Worm (Caenorhabditis elegans) whole organism, L1 larva: Measurements from ENCODE around the gene Y69A2AR.46.

ENCODE experiments used
- C16A3.4 ChIP-seq: fragments of 150-350 bp; optimal IDR thresholded peaks from 2 replicates; lab custom pipeline; 2014; ENCODE audit warnings: missing biosample characterization, missing genetic modification characterization
- C34B4.2 ChIP-seq: sonication (generic microtip); optimal IDR thresholded peaks from 2 replicates; lab custom pipeline; 2017; ENCODE audit warnings: mild to moderate bottlenecking, missing genetic modification characterization, missing compliant biosample characterization
- alr-1 ChIP-seq: fragments of 200-800 bp; sonication (Bioruptor generic); optimal IDR thresholded peaks from 2 replicates; lab custom pipeline; 2018; ENCODE audit warnings: borderline replicate concordance, mild to moderate bottlenecking, missing genetic modification characterization, missing compliant biosample characterization
- ama-1 ChIP-seq: fragments of 150-350 bp; optimal IDR thresholded peaks from 2 replicates; lab custom pipeline; 2014
- ceh-8 ChIP-seq: fragments of 200-800 bp; sonication (Bioruptor generic); optimal IDR thresholded peaks from 2 replicates; lab custom pipeline; 2018; ENCODE audit warnings: mild to moderate bottlenecking, missing genetic modification characterization, moderate library complexity, missing compliant biosample characterization
- ceh-88 ChIP-seq: fragments of 200-800 bp; sonication (Bioruptor generic); IDR thresholded peaks from 2 replicates; pipeline ENCODE4 v1.3.6; 2022; ENCODE audit warnings: missing genetic modification characterization, missing compliant biosample characterization
- ceh-90 ChIP-seq: sonication (generic microtip); optimal IDR thresholded peaks from 2 replicates; lab custom pipeline; 2016; ENCODE audit warnings: missing genetic modification characterization, missing compliant biosample characterization
- dsc-1 ChIP-seq: sonication (generic microtip); optimal IDR thresholded peaks from 2 replicates; lab custom pipeline; 2016; ENCODE audit warnings: mild to moderate bottlenecking, missing genetic modification characterization, missing compliant biosample characterization
- efl-1 ChIP-seq, 4 experiments: fragments of 150-350 bp; optimal IDR thresholded peaks in 3 of 4; peaks in 1 of 4; 1 replicate in 1 of 4; 2 replicates in 3 of 4; lab custom pipeline; 2014; ENCODE audit warnings: missing biosample characterization in 2 of 4, missing genetic modification characterization in 2 of 4, missing genetic modification reagents in 2 of 4
- efl-3 ChIP-seq: fragments of 200-800 bp; sonication (Bioruptor generic); optimal IDR thresholded peaks from 2 replicates; lab custom pipeline; 2018; ENCODE audit warnings: mild to moderate bottlenecking, missing genetic modification characterization, missing compliant biosample characterization
- elt-2 ChIP-seq: sonication (generic microtip); optimal IDR thresholded peaks from 2 replicates; lab custom pipeline; 2016; ENCODE audit warnings: missing genetic modification characterization, mild to moderate bottlenecking, inconsistent platforms, missing compliant biosample characterization, missing genetic modification reagents
- ets-5 ChIP-seq: fragments of 200-800 bp; sonication (Bioruptor generic); IDR thresholded peaks from 2 replicates; pipeline ENCODE4 v1.3.6; 2022; ENCODE audit warnings: missing genetic modification characterization, missing compliant biosample characterization
- fkh-10 ChIP-seq: sonication (generic microtip); optimal IDR thresholded peaks from 2 replicates; lab custom pipeline; 2017; ENCODE audit warnings: missing biosample characterization, missing genetic modification reagents, missing genetic modification characterization
- fos-1 ChIP-seq: fragments of 150-350 bp; optimal IDR thresholded peaks from 2 replicates; lab custom pipeline; 2014; ENCODE audit warnings: missing biosample characterization, missing genetic modification characterization
- grh-1 ChIP-seq: fragments of 200-800 bp; sonication (Bioruptor generic); IDR thresholded peaks from 2 replicates; pipeline ENCODE4 v1.3.6; 2022; ENCODE audit warnings: missing genetic modification reagents, missing genetic modification characterization, missing compliant biosample characterization
- hlh-4 ChIP-seq: sonication (generic microtip); optimal IDR thresholded peaks from 2 replicates; lab custom pipeline; 2016; ENCODE audit warnings: mild to moderate bottlenecking, missing genetic modification characterization, missing compliant biosample characterization
- irx-1 ChIP-seq: sonication (generic microtip); optimal IDR thresholded peaks from 2 replicates; lab custom pipeline; 2016; ENCODE audit warnings: missing genetic modification characterization, missing compliant biosample characterization
- lin-13 ChIP-seq: fragments of 150-350 bp; optimal IDR thresholded peaks from 2 replicates; lab custom pipeline; 2014; ENCODE audit warnings: missing biosample characterization, missing genetic modification reagents, missing genetic modification characterization
- lin-39 ChIP-seq: fragments of 150-350 bp; optimal IDR thresholded peaks from 2 replicates; lab custom pipeline; 2014; ENCODE audit warnings: missing biosample characterization, missing genetic modification reagents, missing genetic modification characterization
- mdl-1 ChIP-seq, 2 experiments: fragments of 150-350 bp; optimal IDR thresholded peaks; 2 replicates each; lab custom pipeline; 2014 to 2017; ENCODE audit warnings: missing biosample characterization in 2 of 2, missing genetic modification characterization in 2 of 2, inconsistent platforms in 1 of 2
- nhr-12 ChIP-seq: sonication (generic microtip); optimal IDR thresholded peaks from 2 replicates; lab custom pipeline; 2017; ENCODE audit warnings: missing biosample characterization, missing genetic modification characterization
- nhr-19 ChIP-seq: fragments of 200-800 bp; sonication (Bioruptor generic); conservative IDR thresholded peaks from 2 replicates; pipeline ENCODE4 v1.3.6; 2022; ENCODE audit warnings: missing genetic modification characterization, missing compliant biosample characterization
- nhr-20 ChIP-seq: sonication (generic microtip); optimal IDR thresholded peaks from 2 replicates; lab custom pipeline; 2016; ENCODE audit warnings: mild to moderate bottlenecking, missing genetic modification characterization, missing compliant biosample characterization
- nhr-237 ChIP-seq: fragments of 150-350 bp; optimal IDR thresholded peaks from 2 replicates; lab custom pipeline; 2014; ENCODE audit warnings: missing biosample characterization, missing genetic modification characterization
- nhr-47 ChIP-seq: sonication (generic microtip); optimal IDR thresholded peaks from 2 replicates; lab custom pipeline; 2016; ENCODE audit warnings: mild to moderate bottlenecking, missing genetic modification characterization, moderate library complexity, missing compliant biosample characterization
- nhr-71 ChIP-seq: sonication (generic microtip); optimal IDR thresholded peaks from 2 replicates; lab custom pipeline; 2016; ENCODE audit warnings: mild to moderate bottlenecking, missing genetic modification characterization, moderate library complexity, missing compliant biosample characterization
- nhr-76 ChIP-seq: sonication (generic microtip); optimal IDR thresholded peaks from 2 replicates; lab custom pipeline; 2017; ENCODE audit warnings: missing biosample characterization, missing genetic modification characterization
- nhr-84 ChIP-seq: sonication (generic microtip); optimal IDR thresholded peaks from 2 replicates; lab custom pipeline; 2017; ENCODE audit warnings: missing biosample characterization, missing genetic modification characterization
- nhr-85 ChIP-seq: sonication (generic microtip); peaks from one replicate; lab custom pipeline; 2016; ENCODE audit warnings: missing genetic modification characterization, inconsistent platforms, missing compliant biosample characterization
- pax-3 ChIP-seq: fragments of 200-800 bp; sonication (Bioruptor generic); optimal IDR thresholded peaks from 2 replicates; lab custom pipeline; 2018; ENCODE audit warnings: mild to moderate bottlenecking, missing genetic modification characterization, moderate library complexity, missing compliant biosample characterization
- snpc-4 ChIP-seq: fragments of 150-350 bp; optimal IDR thresholded peaks from 2 replicates; lab custom pipeline; 2014; ENCODE audit warnings: missing biosample characterization, missing genetic modification characterization
- swsn-7 ChIP-seq: sonication (generic microtip); optimal IDR thresholded peaks from 2 replicates; lab custom pipeline; 2016; ENCODE audit warnings: missing genetic modification characterization, missing compliant biosample characterization
- unc-30 ChIP-seq: sonication (generic microtip); optimal IDR thresholded peaks from 2 replicates; lab custom pipeline; 2017; ENCODE audit warnings: missing biosample characterization, missing genetic modification characterization
- unc-86 ChIP-seq: sonication (generic microtip); optimal IDR thresholded peaks from 2 replicates; lab custom pipeline; 2016; ENCODE audit warnings: missing genetic modification characterization, missing compliant biosample characterization
- vab-15 ChIP-seq: sonication (generic microtip); optimal IDR thresholded peaks from 2 replicates; lab custom pipeline; 2017; ENCODE audit warnings: missing genotype, mild to moderate bottlenecking, missing genetic modification characterization, missing compliant biosample characterization
- xbp-1 ChIP-seq: sonication (generic microtip); optimal IDR thresholded peaks from 2 replicates; lab custom pipeline; 2016; ENCODE audit warnings: missing genetic modification characterization, missing compliant biosample characterization

Y69A2AR.46 gene

DNA sequence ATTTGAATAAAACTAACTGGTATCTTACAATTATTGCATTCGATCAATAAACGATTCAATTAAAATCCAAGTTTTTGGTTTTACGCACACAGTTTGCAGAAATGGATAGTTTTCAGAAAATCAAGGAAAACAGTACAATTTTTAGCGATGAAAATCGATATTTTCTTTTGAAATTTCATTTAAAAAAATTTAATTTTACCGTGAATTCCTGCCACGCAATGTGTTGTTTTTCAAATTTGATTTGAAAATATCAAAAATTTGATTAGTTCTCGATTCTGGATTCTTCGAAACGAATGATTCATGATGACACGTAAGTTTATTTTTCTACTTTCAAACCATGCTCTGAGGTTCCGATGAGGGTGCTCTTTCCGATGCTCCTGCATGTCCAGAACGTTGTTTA lies 613 bp downstream of the Y69A2AR.46 start, which contains the start of gene Y69A2AR.50:
TSS of gene Y69A2AR.50 (plus strand) at position 301 of the 400 bp plus-strand sequence.
- no peak for TF ChIP-seq fkh-10 (GFP tag; lab: Kevin White, UChicago)
- TF ChIP-seq snpc-4, result no peak
- TF ChIP-seq C16A3.4, result no peak
- no peak for TF ChIP-seq efl-1 (optimal IDR thresholded peaks at IDR 0.05; lab: Kevin White, UChicago)
- no peak for TF ChIP-seq efl-1 (GFP tag; optimal IDR thresholded peaks at IDR 0.05 in 1 of 2; lab: Kevin White, UChicago)
- no peak for TF ChIP-seq unc-30 (tag; lab: Kevin White, UChicago)
- no peak for TF ChIP-seq nhr-85
- no peak for TF ChIP-seq nhr-237
- TF ChIP-seq lin-13 (GFP tag; lab: Kevin White, UChicago), result no peak
- no peak for TF ChIP-seq efl-3 (GFP tag; lab: Kevin White, UChicago)
- TF ChIP-seq nhr-71 (tag; lab: Kevin White, UChicago), result no peak
- no peak for TF ChIP-seq mdl-1 (tag; optimal IDR thresholded peaks at IDR 0.05; lab: Kevin White, UChicago)
- TF ChIP-seq grh-1, result no peak
- TF ChIP-seq nhr-19, result no peak
- TF ChIP-seq ceh-8 (GFP tag; lab: Kevin White, UChicago), result no peak
- TF ChIP-seq pax-3 (tag; lab: Kevin White, UChicago), result no peak
- no peak for TF ChIP-seq swsn-7 (tag; lab: Kevin White, UChicago)
- TF ChIP-seq alr-1 (tag; lab: Kevin White, UChicago), result no peak
- TF ChIP-seq, all 84 proteins: peak for 0

DNA sequence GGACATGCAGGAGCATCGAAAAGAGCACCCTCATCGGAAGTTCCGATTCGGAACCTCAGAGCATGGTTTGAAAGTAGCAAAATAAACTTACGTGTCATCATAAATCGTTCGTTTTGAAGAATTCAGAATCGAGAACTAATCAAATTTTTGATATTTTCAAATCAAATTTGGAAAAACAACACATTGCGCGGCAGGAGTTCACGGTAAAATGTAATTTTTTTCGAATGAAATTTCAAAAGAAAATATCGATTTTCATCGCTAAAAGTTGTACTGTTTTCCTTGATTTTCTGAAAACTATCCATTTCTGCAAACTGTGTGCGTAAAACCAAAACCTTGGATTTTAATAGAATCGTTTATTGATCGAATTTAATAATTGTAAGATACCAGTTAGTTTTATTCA lies 2.5 kb downstream of the Y69A2AR.46 start, which contains the start of gene Y69A2AR.24:
TSS of gene Y69A2AR.24 (minus strand) at position 101 of the 400 bp plus-strand sequence.
- TF ChIP-seq nhr-84 (tag; lab: Kevin White, UChicago) (no peak), vab-15 (no peak), elt-2 (tag; lab: Kevin White, UChicago) (no peak), ama-1 (no peak), C34B4.2 (tag; lab: Kevin White, UChicago) (no peak), unc-30 (tag; lab: Kevin White, UChicago) (no peak), hlh-4 (tag; lab: Kevin White, UChicago) (no peak)

DNA sequence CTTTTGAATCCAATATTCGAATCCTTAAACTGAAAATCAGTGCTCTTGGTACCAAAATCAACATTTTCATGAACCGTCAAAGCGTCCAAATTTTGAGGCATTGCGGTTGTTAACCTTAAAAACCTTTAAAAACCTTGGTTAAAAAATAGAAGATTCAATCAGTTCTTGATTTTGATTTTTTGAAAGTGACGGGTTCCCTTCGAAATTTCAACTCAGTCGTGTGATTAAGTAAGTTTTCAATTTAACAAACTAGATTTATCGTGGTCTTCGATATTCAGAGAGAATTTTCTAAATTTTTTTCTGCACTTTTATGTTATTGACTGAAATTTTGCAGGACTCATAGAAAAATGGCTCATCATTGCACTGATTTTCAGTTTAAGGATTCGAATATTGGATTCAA lies 6.8 kb downstream of the Y69A2AR.46 start, which contains the start of the genes Y69A2AR.25 and Y69A2AR.12:
TSS of gene Y69A2AR.25 (minus strand) at position 101 of the 400 bp plus-strand sequence.
TSS of gene Y69A2AR.12 (plus strand) at position 348 of the 400 bp plus-strand sequence.
- no peak for TF ChIP-seq C16A3.4
- no peak for TF ChIP-seq lin-13 (GFP tag; lab: Kevin White, UChicago)
- TF ChIP-seq irx-1 (tag; lab: Kevin White, UChicago), result no peak
- no peak for TF ChIP-seq ets-5
- no peak for TF ChIP-seq ceh-90 (tag; lab: Kevin White, UChicago)
- TF ChIP-seq C34B4.2 (tag; lab: Kevin White, UChicago), result no peak
- TF ChIP-seq nhr-47 (tag; lab: Kevin White, UChicago), result no peak
- no peak for TF ChIP-seq fos-1
- no peak for TF ChIP-seq ceh-88
- TF ChIP-seq nhr-12 (tag; lab: Kevin White, UChicago), result no peak

DNA sequence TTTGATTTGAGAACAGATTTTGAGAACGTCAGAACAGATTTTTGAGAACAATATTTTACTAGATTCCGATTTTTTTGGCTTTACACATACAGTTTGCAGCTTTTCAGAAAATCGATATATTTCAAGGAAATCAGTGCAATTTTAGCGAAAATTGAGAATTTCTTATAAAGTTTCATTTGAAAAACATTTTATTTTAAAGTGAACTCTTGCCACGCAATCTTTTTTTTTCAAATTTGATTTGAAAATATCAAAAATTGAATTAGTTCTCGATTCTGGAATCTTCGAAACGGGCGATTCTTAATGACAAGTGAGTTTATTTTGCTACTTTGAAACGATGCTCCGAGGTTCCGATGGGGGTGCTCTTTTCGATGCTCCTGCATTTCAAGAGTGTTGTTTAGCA lies 10.6 kb downstream of the Y69A2AR.46 start, which contains the start of gene Y69A2AR.51:
TSS of gene Y69A2AR.51 (plus strand) at position 301 of the 400 bp plus-strand sequence.
- TF ChIP-seq nhr-76 (no peak), xbp-1 (tag; lab: Kevin White, UChicago) (no peak), nhr-20 (tag; lab: Kevin White, UChicago) (no peak), lin-39 (tag; lab: Kevin White, UChicago) (no peak), unc-30 (tag; lab: Kevin White, UChicago) (no peak), nhr-12 (tag; lab: Kevin White, UChicago) (no peak), fos-1 (no peak), unc-86 (tag; lab: Kevin White, UChicago) (no peak), nhr-71 (tag; lab: Kevin White, UChicago) (no peak), dsc-1 (tag; lab: Kevin White, UChicago) (no peak)
